Worm (Caenorhabditis elegans) whole organism, L3 larva: ENCODE measurements around the gene F54F2.14.

ENCODE experiments used
- ama-1 ChIP-seq: fragments of 150-350 bp; optimal IDR thresholded peaks from 2 replicates; lab custom pipeline; 2018
- ceh-82 ChIP-seq: fragments of 150-350 bp; optimal IDR thresholded peaks from 2 replicates; lab custom pipeline; 2014; ENCODE audit warnings: missing biosample characterization, missing genetic modification characterization
- ceh-9 ChIP-seq: sonication (generic microtip); optimal IDR thresholded peaks from 2 replicates; lab custom pipeline; 2018; ENCODE audit warnings: missing biosample characterization, missing genetic modification characterization
- nhr-12 ChIP-seq: fragments of 150-350 bp; optimal IDR thresholded peaks from 2 replicates; lab custom pipeline; 2014; ENCODE audit warnings: missing biosample characterization, missing genetic modification characterization
- nhr-23 ChIP-seq: fragments of 150-350 bp; optimal IDR thresholded peaks from 2 replicates; lab custom pipeline; 2014; ENCODE audit warnings: missing biosample characterization, missing genetic modification reagents, missing genetic modification characterization
- nhr-77 ChIP-seq: fragments of 150-350 bp; optimal IDR thresholded peaks from 2 replicates; lab custom pipeline; 2014; ENCODE audit warnings: missing biosample characterization, missing genetic modification characterization
- pha-4 ChIP-seq: fragments of 150-350 bp; optimal IDR thresholded peaks from 2 replicates; lab custom pipeline; 2014; ENCODE audit warnings: missing biosample characterization, missing genetic modification reagents, missing genetic modification characterization
- skn-1 ChIP-seq: fragments of 150-350 bp; optimal IDR thresholded peaks from 2 replicates; lab custom pipeline; 2014; ENCODE audit warnings: missing biosample characterization, missing genetic modification characterization
- unc-62 ChIP-seq: fragments of 150-350 bp; sonication (generic microtip); optimal IDR thresholded peaks from 4 replicates; lab custom pipeline; 2014; ENCODE audit warnings: missing biosample characterization, missing genetic modification reagents, missing genetic modification characterization

ce11 chrIII:8824556-8824955 lies 33.2 kb downstream of the F54F2.14 start:
- TF ChIP-seq skn-1 (tag; lab: Kevin White, UChicago) = no peak
- no peak for TF ChIP-seq nhr-23 (tag; lab: Kevin White, UChicago)
- TF ChIP-seq ceh-82 (tag; lab: Kevin White, UChicago) = no peak
- TF ChIP-seq pha-4 (tag; lab: Kevin White, UChicago) = no peak
- no peak for TF ChIP-seq ceh-9 (tag; lab: Kevin White, UChicago)
- TF ChIP-seq ama-1 (lab: Kevin White, UChicago) = no peak
- no peak for TF ChIP-seq nhr-77 (tag; lab: Kevin White, UChicago)
- TF ChIP-seq nhr-12 (tag; lab: Kevin White, UChicago) = no peak
- TF ChIP-seq unc-62 = no peak
